Worm (Caenorhabditis elegans): ENCODE results near the gene ugt-39.

Gene ugt-39

ce11 chrV:7199077-7199476 is 42.1 kb downstream of the ugt-39 start:
- TF ChIP-seq fos-1 (tag; optimal IDR thresholded peaks at IDR 0.05), result no peak
- TF ChIP-seq daf-12 (tag; optimal IDR thresholded peaks at IDR 0.05), result no peak
- no peak for TF ChIP-seq jun-1 (tag; optimal IDR thresholded peaks at IDR 0.05)

DNA sequence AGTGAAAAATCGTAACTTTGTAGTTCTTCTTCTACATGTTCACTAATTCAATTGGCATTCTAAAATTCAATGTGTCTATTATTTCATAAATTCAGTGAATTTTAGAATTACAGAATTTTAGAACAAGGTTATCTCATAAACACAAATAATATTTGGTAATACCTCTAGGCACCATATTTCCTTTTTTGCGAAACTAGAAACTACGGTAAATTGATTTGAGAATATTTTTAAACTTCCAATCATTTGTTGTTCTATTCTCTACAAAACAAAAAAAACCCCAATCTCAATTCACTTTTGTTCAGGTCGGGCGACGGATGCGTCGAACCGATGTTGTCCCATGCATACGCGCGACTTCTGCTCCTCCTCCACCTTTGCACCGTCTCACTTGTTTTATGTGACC is 43.0 kb downstream of the ugt-39 start, which contains the start of gene F09G2.1:
Gene F09G2.1 (plus strand): TSS at position 301 of the 400 bp plus-strand sequence.
- no peak for TF ChIP-seq zag-1 (tag; optimal IDR thresholded peaks at IDR 0.05)

DNA sequence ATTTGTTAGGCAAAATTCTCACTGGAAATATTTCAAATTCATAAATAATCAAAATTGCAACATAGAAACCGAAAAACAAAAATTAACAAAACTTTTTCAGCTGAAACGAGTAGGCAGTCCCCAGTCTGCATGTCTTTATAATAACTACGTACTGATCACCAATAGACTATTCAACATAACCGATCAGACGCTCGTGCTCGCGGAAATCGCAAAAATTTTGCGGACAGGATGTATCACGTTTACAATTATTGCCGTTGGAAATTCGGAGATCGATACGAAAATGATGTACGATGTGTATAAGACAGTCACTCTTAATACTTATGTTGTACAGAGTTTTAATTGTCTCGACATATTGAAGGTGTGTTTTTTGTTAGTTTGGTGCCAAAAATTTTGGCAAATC is 44.4 kb downstream of the ugt-39 start:
- TF ChIP-seq nhr-76 (tag; optimal IDR thresholded peaks at IDR 0.05) (no peak), ZK546.5 (tag; optimal IDR thresholded peaks at IDR 0.05) (no peak), elt-2 (tag; optimal IDR thresholded peaks at IDR 0.05) (no peak), nhr-25 (tag; optimal IDR thresholded peaks at IDR 0.05) (no peak), daf-12 (tag; optimal IDR thresholded peaks at IDR 0.05) (no peak), ama-1 (optimal IDR thresholded peaks at IDR 0.05) (no peak), pha-4 (tag; optimal IDR thresholded peaks at IDR 0.05) (no peak), fos-1 (tag; optimal IDR thresholded peaks at IDR 0.05) (no peak), nhr-237 (tag; optimal IDR thresholded peaks at IDR 0.05) (no peak), nhr-43 (tag; optimal IDR thresholded peaks at IDR 0.05; ENCODE audit: poor library complexity, severe bottlenecking) (no peak), elt-3 (tag; optimal IDR thresholded peaks at IDR 0.05) (no peak), unc-62 (GFP tag; optimal IDR thresholded peaks at IDR 0.05) (no peak), hmg-11 (tag; optimal IDR thresholded peaks at IDR 0.05) (no peak)
